Worm (Caenorhabditis elegans) whole organism, L1 larva: ENCODE results near the gene abi-1.
A peak's percentile ranks its signal among the peaks of the same experiment; 100 is the strongest.

Experiments
- C04F5.9 ChIP-seq: sonication (generic microtip); optimal IDR thresholded peaks from 2 replicates; lab custom pipeline; 2016; ENCODE audit warnings: missing genetic modification characterization, missing compliant biosample characterization
- aha-1 ChIP-seq: fragments of 150-350 bp; optimal IDR thresholded peaks from 2 replicates; lab custom pipeline; 2014; ENCODE audit warnings: missing biosample characterization, missing genetic modification characterization
- alr-1 ChIP-seq: fragments of 200-800 bp; sonication (Bioruptor generic); optimal IDR thresholded peaks from 2 replicates; lab custom pipeline; 2018; ENCODE audit warnings: borderline replicate concordance, mild to moderate bottlenecking, missing genetic modification characterization, missing compliant biosample characterization
- aly-2 ChIP-seq: fragments of 150-350 bp; optimal IDR thresholded peaks from 2 replicates; lab custom pipeline; 2014; ENCODE audit warnings: missing biosample characterization, missing genetic modification characterization
- ama-1 ChIP-seq: fragments of 150-350 bp; optimal IDR thresholded peaks from 2 replicates; lab custom pipeline; 2014
- blmp-1 ChIP-seq: fragments of 150-350 bp; optimal IDR thresholded peaks from 2 replicates; lab custom pipeline; 2014; ENCODE audit warnings: missing biosample characterization, missing genetic modification characterization
- ceh-8 ChIP-seq: fragments of 200-800 bp; sonication (Bioruptor generic); optimal IDR thresholded peaks from 2 replicates; lab custom pipeline; 2018; ENCODE audit warnings: mild to moderate bottlenecking, missing genetic modification characterization, moderate library complexity, missing compliant biosample characterization
- ceh-82 ChIP-seq, 3 experiments: fragments of 150-350 bp in 1 of 3; sonication (generic microtip) in 2 of 3; optimal IDR thresholded peaks; 2 replicates each; lab custom pipeline; 2014 to 2017; ENCODE audit warnings: missing biosample characterization in 3 of 3, missing genetic modification characterization in 3 of 3
- ces-1 ChIP-seq: fragments of 150-350 bp; optimal IDR thresholded peaks from 2 replicates; lab custom pipeline; 2014; ENCODE audit warnings: missing biosample characterization, missing genetic modification reagents, missing genetic modification characterization
- efl-1 ChIP-seq, 4 experiments: fragments of 150-350 bp; optimal IDR thresholded peaks in 3 of 4; peaks in 1 of 4; 1 replicate in 1 of 4; 2 replicates in 3 of 4; lab custom pipeline; 2014; ENCODE audit warnings: missing biosample characterization in 2 of 4, missing genetic modification characterization in 2 of 4, missing genetic modification reagents in 2 of 4
- elt-2 ChIP-seq: sonication (generic microtip); optimal IDR thresholded peaks from 2 replicates; lab custom pipeline; 2016; ENCODE audit warnings: missing genetic modification characterization, mild to moderate bottlenecking, inconsistent platforms, missing compliant biosample characterization, missing genetic modification reagents
- elt-3 ChIP-seq, 6 experiments: fragments of 150-350 bp in 1 of 6; sonication (generic microtip); optimal IDR thresholded peaks; 2 replicates each; lab custom pipeline; 2017 to 2018; ENCODE audit warnings: missing biosample characterization in 6 of 6, missing genetic modification characterization in 6 of 6, inconsistent platforms in 1 of 6
- ets-5 ChIP-seq: fragments of 200-800 bp; sonication (Bioruptor generic); IDR thresholded peaks from 2 replicates; pipeline ENCODE4 v1.3.6; 2022; ENCODE audit warnings: missing genetic modification characterization, missing compliant biosample characterization
- fos-1 ChIP-seq: fragments of 150-350 bp; optimal IDR thresholded peaks from 2 replicates; lab custom pipeline; 2014; ENCODE audit warnings: missing biosample characterization, missing genetic modification characterization
- grh-1 ChIP-seq: fragments of 200-800 bp; sonication (Bioruptor generic); IDR thresholded peaks from 2 replicates; pipeline ENCODE4 v1.3.6; 2022; ENCODE audit warnings: missing genetic modification reagents, missing genetic modification characterization, missing compliant biosample characterization
- hlh-17 ChIP-seq: fragments of 200-800 bp; sonication (Bioruptor generic); optimal IDR thresholded peaks from 2 replicates; lab custom pipeline; 2018; ENCODE audit warnings: missing genetic modification characterization, mild to moderate bottlenecking, missing compliant biosample characterization, moderate library complexity, borderline replicate concordance
- irx-1 ChIP-seq: sonication (generic microtip); optimal IDR thresholded peaks from 2 replicates; lab custom pipeline; 2016; ENCODE audit warnings: missing genetic modification characterization, missing compliant biosample characterization
- lin-39 ChIP-seq: fragments of 150-350 bp; optimal IDR thresholded peaks from 2 replicates; lab custom pipeline; 2014; ENCODE audit warnings: missing biosample characterization, missing genetic modification reagents, missing genetic modification characterization
- lsy-2 ChIP-seq, 2 experiments: fragments of 150-350 bp; optimal IDR thresholded peaks; 2 replicates each; lab custom pipeline; 2014; ENCODE audit warnings: missing biosample characterization in 2 of 2, missing genetic modification characterization in 2 of 2
- nhr-19 ChIP-seq: fragments of 200-800 bp; sonication (Bioruptor generic); conservative IDR thresholded peaks from 2 replicates; pipeline ENCODE4 v1.3.6; 2022; ENCODE audit warnings: missing genetic modification characterization, missing compliant biosample characterization
- nhr-237 ChIP-seq: fragments of 150-350 bp; optimal IDR thresholded peaks from 2 replicates; lab custom pipeline; 2014; ENCODE audit warnings: missing biosample characterization, missing genetic modification characterization
- nhr-71 ChIP-seq: sonication (generic microtip); optimal IDR thresholded peaks from 2 replicates; lab custom pipeline; 2016; ENCODE audit warnings: mild to moderate bottlenecking, missing genetic modification characterization, moderate library complexity, missing compliant biosample characterization
- nhr-77 ChIP-seq: fragments of 150-350 bp; optimal IDR thresholded peaks from 2 replicates; lab custom pipeline; 2014; ENCODE audit warnings: missing biosample characterization, missing genetic modification characterization
- nhr-85 ChIP-seq: sonication (generic microtip); peaks from one replicate; lab custom pipeline; 2016; ENCODE audit warnings: missing genetic modification characterization, inconsistent platforms, missing compliant biosample characterization
- nhr-90 ChIP-seq: sonication (generic microtip); optimal IDR thresholded peaks from 2 replicates; lab custom pipeline; 2016; ENCODE audit warnings: mild to moderate bottlenecking, missing genetic modification characterization, missing compliant biosample characterization; ENCODE audit not compliant: poor library complexity
- pax-3 ChIP-seq: fragments of 200-800 bp; sonication (Bioruptor generic); optimal IDR thresholded peaks from 2 replicates; lab custom pipeline; 2018; ENCODE audit warnings: mild to moderate bottlenecking, missing genetic modification characterization, moderate library complexity, missing compliant biosample characterization
- pqm-1 ChIP-seq: sonication (generic microtip); optimal IDR thresholded peaks from 3 replicates; lab custom pipeline; 2017; ENCODE audit warnings: missing biosample characterization, missing genetic modification characterization
- skn-1 ChIP-seq: fragments of 150-350 bp; optimal IDR thresholded peaks from 2 replicates; lab custom pipeline; 2014; ENCODE audit warnings: missing biosample characterization, missing genetic modification characterization
- sptf-1 ChIP-seq: fragments of 150-350 bp; optimal IDR thresholded peaks from 2 replicates; lab custom pipeline; 2014; ENCODE audit warnings: missing biosample characterization, missing genetic modification characterization
- swsn-7 ChIP-seq: sonication (generic microtip); optimal IDR thresholded peaks from 2 replicates; lab custom pipeline; 2016; ENCODE audit warnings: missing genetic modification characterization, missing compliant biosample characterization
- unc-130 ChIP-seq: fragments of 150-350 bp; optimal IDR thresholded peaks from 2 replicates; lab custom pipeline; 2017; ENCODE audit warnings: missing biosample characterization, missing genetic modification characterization, inconsistent platforms
- unc-62 ChIP-seq: fragments of 150-350 bp; optimal IDR thresholded peaks from 2 replicates; lab custom pipeline; 2014; ENCODE audit warnings: missing biosample characterization, missing genetic modification reagents, missing genetic modification characterization
- unc-98 ChIP-seq: fragments of 200-800 bp; sonication (Bioruptor generic); IDR thresholded peaks from 2 replicates; pipeline ENCODE4 v1.3.6; 2022; ENCODE audit warnings: missing genetic modification characterization, missing compliant biosample characterization
- vab-15 ChIP-seq: sonication (generic microtip); optimal IDR thresholded peaks from 2 replicates; lab custom pipeline; 2017; ENCODE audit warnings: missing genotype, mild to moderate bottlenecking, missing genetic modification characterization, missing compliant biosample characterization
- zip-4 ChIP-seq: fragments of 200-800 bp; sonication (Bioruptor generic); optimal IDR thresholded peaks from 2 replicates; lab custom pipeline; 2018; ENCODE audit warnings: mild to moderate bottlenecking, missing genetic modification characterization, moderate library complexity, missing compliant biosample characterization
- ztf-11 ChIP-seq, 2 experiments: sonication (generic microtip); optimal IDR thresholded peaks; 2 replicates each; lab custom pipeline; 2016 to 2017; ENCODE audit warnings: missing genetic modification characterization in 2 of 2, missing biosample characterization in 1 of 2, missing compliant biosample characterization in 1 of 2

The abi-1 gene

ce11 chrIII:5734328-5734727 lies 41.8 kb upstream of the abi-1 start:
- no peak for TF ChIP-seq fos-1 (tag; lab: Kevin White, UChicago)
- TF ChIP-seq ces-1: no peak
- TF ChIP-seq, all 84 proteins: peak for 0

- TF ChIP-seq aly-2 (tag; lab: Kevin White, UChicago): no peak
- TF ChIP-seq vab-15 (tag; lab: Kevin White, UChicago): no peak
- no peak for TF ChIP-seq efl-1 (optimal IDR thresholded peaks at IDR 0.05; lab: Kevin White, UChicago)
- TF ChIP-seq efl-1 (GFP tag; optimal IDR thresholded peaks at IDR 0.05 in 1 of 2; lab: Kevin White, UChicago): no peak
- TF ChIP-seq ets-5 (GFP tag; lab: Robert Waterston, UW): no peak
- no peak for TF ChIP-seq aha-1 (tag; lab: Kevin White, UChicago)
- no peak for TF ChIP-seq ceh-82 (tag; optimal IDR thresholded peaks at IDR 0.05; lab: Kevin White, UChicago)
- no peak for TF ChIP-seq blmp-1
- no peak for TF ChIP-seq unc-130 (tag; lab: Kevin White, UChicago)
- TF ChIP-seq pax-3 (tag; lab: Kevin White, UChicago): no peak
- TF ChIP-seq fos-1 (tag; lab: Kevin White, UChicago): no peak
- no peak for TF ChIP-seq nhr-237 (tag; lab: Kevin White, UChicago)
- TF ChIP-seq ztf-11 (tag; optimal IDR thresholded peaks at IDR 0.05; lab: Kevin White, UChicago): no peak
- no peak for TF ChIP-seq C04F5.9 (tag; lab: Kevin White, UChicago)
- TF ChIP-seq elt-3 (tag; optimal IDR thresholded peaks at IDR 0.05; lab: Kevin White, UChicago): no peak
- TF ChIP-seq grh-1 (GFP tag; lab: Robert Waterston, UW): no peak
- no peak for TF ChIP-seq nhr-71 (tag; lab: Kevin White, UChicago)
- no peak for TF ChIP-seq nhr-85 (tag; lab: Kevin White, UChicago)
- TF ChIP-seq skn-1 (tag; lab: Kevin White, UChicago): no peak
- TF ChIP-seq swsn-7 (tag; lab: Kevin White, UChicago): no peak
Measured at ce11 chrIII:5732925-5733324, 40.4 kb upstream of the abi-1 start, which contains the start of gene B0244.17. Gene B0244.17 (plus strand): TSS chrIII:5733225.

- TF ChIP-seq ama-1 (lab: Kevin White, UChicago) (no peak), elt-2 (tag; lab: Kevin White, UChicago) (peak; percentile 43), efl-1 (optimal IDR thresholded peaks at IDR 0.05; lab: Kevin White, UChicago) (no peak), efl-1 (GFP tag; optimal IDR thresholded peaks at IDR 0.05 in 1 of 2; lab: Kevin White, UChicago) (peak in 1 of 2 experiments; percentile 20)
Measured at ce11 chrIII:5730980-5731636, 38.6 kb upstream of the abi-1 start, which contains the start of the genes B0244.9 and B0244.7. Gene B0244.9 (minus strand): TSS chrIII:5731030. Gene B0244.7 (plus strand): TSS chrIII:5731501.

ce11 chrIII:5730041-5730440 lies 37.5 kb upstream of the abi-1 start:
- TF ChIP-seq pax-3 (tag; lab: Kevin White, UChicago) (no peak), ceh-8 (GFP tag; lab: Kevin White, UChicago) (no peak), lin-39 (tag; lab: Kevin White, UChicago) (no peak), unc-62 (GFP tag; lab: Kevin White, UChicago) (no peak), ama-1 (lab: Kevin White, UChicago) (no peak), sptf-1 (no peak), nhr-19 (GFP tag; lab: Robert Waterston, UW) (no peak), alr-1 (tag; lab: Kevin White, UChicago) (no peak), nhr-90 (no peak), elt-2 (tag; lab: Kevin White, UChicago) (no peak), hlh-17 (GFP tag; lab: Kevin White, UChicago) (no peak), efl-1 (optimal IDR thresholded peaks at IDR 0.05; lab: Kevin White, UChicago) (no peak), efl-1 (GFP tag; optimal IDR thresholded peaks at IDR 0.05 in 1 of 2; lab: Kevin White, UChicago) (no peak), ets-5 (GFP tag; lab: Robert Waterston, UW) (no peak), lsy-2 (tag; optimal IDR thresholded peaks at IDR 0.05; lab: Kevin White, UChicago) (no peak), irx-1 (tag; lab: Kevin White, UChicago) (no peak), nhr-77 (tag; lab: Kevin White, UChicago) (no peak), pqm-1 (tag; lab: Kevin White, UChicago) (no peak), zip-4 (GFP tag; lab: Kevin White, UChicago) (no peak), unc-98 (GFP tag; lab: Robert Waterston, UW) (no peak), elt-3 (tag; optimal IDR thresholded peaks at IDR 0.05; lab: Kevin White, UChicago) (no peak)
